Worm (Caenorhabditis elegans) whole organism, L4 larva: Measurements from ENCODE around the gene ruvb-2.

ENCODE experiments used
- D1046.2 ChIP-seq: fragments of 200-800 bp; sonication (Bioruptor generic); IDR thresholded peaks from 2 replicates; pipeline ENCODE4 v1.3.6; 2022; ENCODE audit warnings: missing genetic modification characterization, missing compliant biosample characterization
- F37D6.2 ChIP-seq: sonication (generic microtip); optimal IDR thresholded peaks from 2 replicates; lab custom pipeline; 2016; ENCODE audit warnings: mild to moderate bottlenecking, missing genetic modification characterization, missing compliant biosample characterization
- F44E2.7 ChIP-seq: fragments of 200-800 bp; sonication (Bioruptor generic); IDR thresholded peaks from 2 replicates; pipeline ENCODE4 v2.1.2; 2022; ENCODE audit warnings: missing genetic modification characterization, missing compliant biosample characterization
- F49E8.2 ChIP-seq: sonication (generic microtip); optimal IDR thresholded peaks from 2 replicates; lab custom pipeline; 2016; ENCODE audit warnings: missing compliant biosample characterization, mild to moderate bottlenecking, missing genetic modification characterization, borderline replicate concordance
- Y48G9A.11 ChIP-seq: fragments of 200-800 bp; sonication (Bioruptor generic); IDR thresholded peaks from 2 replicates; pipeline ENCODE4 v1.3.6; 2022; ENCODE audit warnings: missing genetic modification reagents, missing genetic modification characterization, missing compliant biosample characterization
- Y5F2A.4 ChIP-seq: fragments of 200-800 bp; sonication (Bioruptor generic); optimal IDR thresholded peaks from 2 replicates; lab custom pipeline; 2018; ENCODE audit warnings: mild to moderate bottlenecking, missing genetic modification characterization, missing compliant biosample characterization
- Y75B8A.6 ChIP-seq: fragments of 200-800 bp; sonication (Bioruptor generic); IDR thresholded peaks from 2 replicates; pipeline ENCODE4 v1.3.6; 2022; ENCODE audit warnings: missing genetic modification reagents, missing genetic modification characterization, missing compliant biosample characterization
- aha-1 ChIP-seq: fragments of 150-350 bp; peaks from one replicate; lab custom pipeline; 2014; ENCODE audit warnings: missing biosample characterization, missing genetic modification characterization
- ama-1 ChIP-seq: fragments of 150-350 bp; optimal IDR thresholded peaks from 2 replicates; lab custom pipeline; 2014; ENCODE audit warnings: inconsistent platforms, mixed read lengths
- arid-1 ChIP-seq: fragments of 200-800 bp; sonication (Bioruptor generic); conservative IDR thresholded peaks from 2 replicates; pipeline ENCODE4 v1.3.6; 2022; ENCODE audit warnings: missing genetic modification reagents, missing genetic modification characterization, missing compliant biosample characterization
- ceh-28 ChIP-seq: fragments of 150-350 bp; optimal IDR thresholded peaks from 2 replicates; lab custom pipeline; 2014; ENCODE audit warnings: missing biosample characterization, missing genetic modification reagents, missing genetic modification characterization
- ces-1 ChIP-seq: fragments of 150-350 bp; sonication (generic microtip); optimal IDR thresholded peaks from 4 replicates; lab custom pipeline; 2014; ENCODE audit warnings: missing biosample characterization, missing genetic modification reagents, missing genetic modification characterization
- cey-2 ChIP-seq: sonication (generic microtip); optimal IDR thresholded peaks from 3 replicates; lab custom pipeline; 2017; ENCODE audit warnings: missing genetic modification characterization, mild to moderate bottlenecking, missing compliant biosample characterization, antibody characterized with exemption, borderline replicate concordance; ENCODE audit not compliant: insufficient read depth
- daf-16 ChIP-seq, 3 experiments: sonication (generic microtip); optimal IDR thresholded peaks; 2 replicates each; lab custom pipeline; 2016 to 2017; ENCODE audit warnings: missing genetic modification characterization in 3 of 3, missing genetic modification reagents in 3 of 3, mild to moderate bottlenecking in 2 of 3, missing compliant biosample characterization in 2 of 3, missing biosample characterization in 1 of 3, moderate library complexity in 1 of 3
- daf-19 ChIP-seq: fragments of 200-800 bp; sonication (Bioruptor generic); conservative IDR thresholded peaks from 2 replicates; pipeline ENCODE4 v1.3.6; 2022; ENCODE audit warnings: missing genetic modification characterization, missing compliant biosample characterization
- daf-8 ChIP-seq: fragments of 200-800 bp; sonication (Bioruptor generic); IDR thresholded peaks from 2 replicates; pipeline ENCODE4 v1.3.6; 2022; ENCODE audit warnings: missing genetic modification characterization, missing compliant biosample characterization
- dmd-6 ChIP-seq: fragments of 200-800 bp; sonication (Bioruptor generic); IDR thresholded peaks from 2 replicates; pipeline ENCODE4 v1.3.6; 2022; ENCODE audit warnings: missing genetic modification reagents, missing genetic modification characterization, missing compliant biosample characterization
- dmd-8 ChIP-seq: fragments of 200-800 bp; sonication (Bioruptor generic); IDR thresholded peaks from 2 replicates; pipeline ENCODE4 v1.3.6; 2022; ENCODE audit warnings: missing genetic modification characterization, missing compliant biosample characterization
- dmd-9 ChIP-seq: fragments of 200-800 bp; sonication (Bioruptor generic); IDR thresholded peaks from 2 replicates; pipeline ENCODE4 v1.3.6; 2022; ENCODE audit warnings: missing genetic modification reagents, missing genetic modification characterization, missing compliant biosample characterization
- dpl-1 ChIP-seq: fragments of 150-350 bp; optimal IDR thresholded peaks from 2 replicates; lab custom pipeline; 2014; ENCODE audit warnings: missing biosample characterization, missing genetic modification reagents, missing genetic modification characterization
- egl-27 ChIP-seq: sonication (generic microtip); optimal IDR thresholded peaks from 3 replicates; lab custom pipeline; 2017; ENCODE audit warnings: missing biosample characterization, missing genetic modification reagents, missing genetic modification characterization
- egl-43 ChIP-seq: fragments of 200-800 bp; sonication (Bioruptor generic); IDR thresholded peaks from 2 replicates; pipeline ENCODE4 v1.3.6; 2022; ENCODE audit warnings: missing genetic modification reagents, missing genetic modification characterization, missing compliant biosample characterization
- fkh-10 ChIP-seq: fragments of 150-350 bp; optimal IDR thresholded peaks from 2 replicates; lab custom pipeline; 2014; ENCODE audit warnings: missing biosample characterization, missing genetic modification reagents, missing genetic modification characterization
- fos-1 ChIP-seq: fragments of 150-350 bp; optimal IDR thresholded peaks from 2 replicates; lab custom pipeline; 2014; ENCODE audit warnings: missing biosample characterization, missing genetic modification characterization
- jun-1 ChIP-seq: fragments of 150-350 bp; optimal IDR thresholded peaks from 2 replicates; lab custom pipeline; 2014; ENCODE audit warnings: missing biosample characterization, missing genetic modification reagents, missing genetic modification characterization
- lin-1 ChIP-seq: fragments of 200-800 bp; sonication (Bioruptor generic); IDR thresholded peaks from 2 replicates; pipeline ENCODE4 v1.3.6; 2022; ENCODE audit warnings: missing genetic modification reagents, missing genetic modification characterization, missing compliant biosample characterization
- lin-29 ChIP-seq: fragments of 200-800 bp; sonication (Bioruptor generic); IDR thresholded peaks from 2 replicates; pipeline ENCODE4 v1.3.6; 2022; ENCODE audit warnings: missing genetic modification reagents, missing genetic modification characterization, missing compliant biosample characterization
- madf-5 ChIP-seq, 2 experiments: fragments of 200-800 bp; sonication (Bioruptor generic); IDR thresholded peaks; 2 replicates each; pipeline ENCODE4 v1.3.6; 2022; ENCODE audit warnings: missing compliant biosample characterization in 2 of 2, missing genetic modification characterization in 2 of 2
- mxl-2 ChIP-seq: fragments of 200-800 bp; sonication (Bioruptor generic); conservative IDR thresholded peaks from 2 replicates; pipeline ENCODE4 v1.3.6; 2022; ENCODE audit warnings: missing genetic modification reagents, missing genetic modification characterization, missing compliant biosample characterization
- nhr-10 ChIP-seq: fragments of 150-350 bp; optimal IDR thresholded peaks from 2 replicates; lab custom pipeline; 2014; ENCODE audit warnings: missing biosample characterization, missing genetic modification characterization
- nhr-102 ChIP-seq: sonication (generic microtip); optimal IDR thresholded peaks from 2 replicates; lab custom pipeline; 2016; ENCODE audit warnings: mild to moderate bottlenecking, missing genetic modification characterization, moderate library complexity, missing compliant biosample characterization
- nhr-11 ChIP-seq: fragments of 150-350 bp; optimal IDR thresholded peaks from 2 replicates; lab custom pipeline; 2014; ENCODE audit warnings: missing biosample characterization, missing genetic modification characterization
- nhr-111 ChIP-seq: fragments of 200-800 bp; sonication (Bioruptor generic); optimal IDR thresholded peaks from 2 replicates; lab custom pipeline; 2018; ENCODE audit warnings: mild to moderate bottlenecking, missing genetic modification characterization, missing compliant biosample characterization
- nhr-237 ChIP-seq: sonication (generic microtip); optimal IDR thresholded peaks from 2 replicates; lab custom pipeline; 2017; ENCODE audit warnings: missing biosample characterization, missing genetic modification characterization
- nhr-28 ChIP-seq: fragments of 150-350 bp; optimal IDR thresholded peaks from 2 replicates; lab custom pipeline; 2014; ENCODE audit warnings: missing biosample characterization, missing genetic modification characterization
- nhr-42 ChIP-seq: fragments of 200-800 bp; sonication (Bioruptor generic); IDR thresholded peaks from 2 replicates; pipeline ENCODE4 v1.3.6; 2022; ENCODE audit warnings: missing genetic modification characterization, missing compliant biosample characterization
- nhr-6 ChIP-seq: fragments of 150-350 bp; optimal IDR thresholded peaks from 2 replicates; lab custom pipeline; 2014; ENCODE audit warnings: missing biosample characterization, missing genetic modification characterization
- nhr-76 ChIP-seq: fragments of 150-350 bp; optimal IDR thresholded peaks from 2 replicates; lab custom pipeline; 2014; ENCODE audit warnings: missing biosample characterization, missing genetic modification characterization
- pha-4 ChIP-seq, 2 experiments: fragments of 150-350 bp in 1 of 2; fragments of 200-800 bp in 1 of 2; sonication (Bioruptor generic) in 1 of 2; IDR thresholded peaks in 1 of 2; optimal IDR thresholded peaks in 1 of 2; 2 replicates each; pipeline versions ENCODE4 v1.3.6 to Lab custom; 2014 to 2022; ENCODE audit warnings: missing genetic modification characterization in 2 of 2, missing genetic modification reagents in 2 of 2, missing biosample characterization in 1 of 2, missing compliant biosample characterization in 1 of 2
- rbr-2 ChIP-seq: sonication (generic microtip); optimal IDR thresholded peaks from 2 replicates; lab custom pipeline; 2016; ENCODE audit warnings: missing genotype, missing genetic modification characterization, missing compliant biosample characterization
- sdz-12 ChIP-seq: fragments of 200-800 bp; sonication (Bioruptor generic); optimal IDR thresholded peaks from 2 replicates; lab custom pipeline; 2018; ENCODE audit warnings: mild to moderate bottlenecking, missing genetic modification characterization, missing compliant biosample characterization
- set-16 ChIP-seq: fragments of 200-800 bp; sonication (Bioruptor generic); IDR thresholded peaks from 2 replicates; pipeline ENCODE4 v1.3.6; 2022; ENCODE audit warnings: missing genetic modification reagents, missing genetic modification characterization, missing compliant biosample characterization
- skn-1 ChIP-seq: fragments of 150-350 bp; optimal IDR thresholded peaks from 2 replicates; lab custom pipeline; 2014; ENCODE audit warnings: missing biosample characterization, missing genetic modification characterization
- spr-3 ChIP-seq: fragments of 200-800 bp; sonication (Bioruptor generic); optimal IDR thresholded peaks from 2 replicates; lab custom pipeline; 2018; ENCODE audit warnings: mild to moderate bottlenecking, missing genetic modification characterization, missing compliant biosample characterization
- unc-39 ChIP-seq: sonication (generic microtip); optimal IDR thresholded peaks from 2 replicates; lab custom pipeline; 2017; ENCODE audit warnings: missing biosample characterization, missing genetic modification characterization
- unc-62 ChIP-seq, 3 experiments: fragments of 150-350 bp in 1 of 3; sonication (generic microtip); optimal IDR thresholded peaks in 2 of 3; peaks in 1 of 3; 1 replicate in 1 of 3; 2 replicates in 2 of 3; lab custom pipeline; 2014 to 2017; ENCODE audit warnings: missing biosample characterization in 3 of 3, missing genetic modification characterization in 3 of 3, missing genetic modification reagents in 3 of 3, missing genotype in 1 of 3
- vab-7 ChIP-seq: fragments of 200-800 bp; sonication (Bioruptor generic); IDR thresholded peaks from 2 replicates; pipeline ENCODE4 v1.3.6; 2022; ENCODE audit warnings: missing genetic modification reagents, missing genetic modification characterization, missing compliant biosample characterization
- zag-1 ChIP-seq: fragments of 150-350 bp; optimal IDR thresholded peaks from 2 replicates; lab custom pipeline; 2014; ENCODE audit warnings: missing biosample characterization, missing genetic modification characterization
- zfp-3 ChIP-seq: fragments of 200-800 bp; sonication (Bioruptor generic); conservative IDR thresholded peaks from 2 replicates; pipeline ENCODE4 v1.3.6; 2022; ENCODE audit warnings: missing genetic modification reagents, missing genetic modification characterization, missing compliant biosample characterization
- zip-2 ChIP-seq: fragments of 150-350 bp; optimal IDR thresholded peaks from 2 replicates; lab custom pipeline; 2014; ENCODE audit warnings: missing biosample characterization, missing genetic modification characterization
- ztf-7 ChIP-seq: fragments of 150-350 bp; optimal IDR thresholded peaks from 2 replicates; lab custom pipeline; 2014; ENCODE audit warnings: missing biosample characterization, missing genetic modification characterization

Gene ruvb-2

ce11 chrIV:6919318-6919717 lies at the start of gene ruvb-2:
Gene ruvb-2, minus strand, starts transcription at chrIV:6919406.
- TF ChIP-seq dmd-6 (GFP tag; lab: Robert Waterston, UW) (peak; percentile 70), Y75B8A.6 (GFP tag; lab: Robert Waterston, UW) (no peak), zip-2 (tag; lab: Kevin White, UChicago) (no peak), ztf-7 (tag; lab: Kevin White, UChicago) (peak; percentile 55), dmd-8 (GFP tag; lab: Robert Waterston, UW) (no peak), ama-1 (lab: Kevin White, UChicago) (no peak), pha-4 (GFP tag; IDR thresholded peaks at IDR 0.05; lab: Robert Waterston, UW) (no peak), pha-4 (tag; optimal IDR thresholded peaks at IDR 0.05; lab: Kevin White, UChicago) (peak; percentile 60), zag-1 (tag; lab: Kevin White, UChicago) (no peak), nhr-6 (peak; percentile 81), Y5F2A.4 (GFP tag; lab: Kevin White, UChicago) (no peak), rbr-2 (tag; lab: Kevin White, UChicago) (peak; percentile 85), daf-19 (GFP tag; lab: Robert Waterston, UW) (no peak), nhr-28 (peak; percentile 40), lin-29 (no peak), daf-16 (GFP tag; optimal IDR thresholded peaks at IDR 0.05; lab: Kevin White, UChicago) (peak in 1 of 2 experiments; percentile 14), daf-16 (tag; optimal IDR thresholded peaks at IDR 0.05; lab: Kevin White, UChicago) (peak; percentile 48), skn-1 (tag; lab: Kevin White, UChicago) (no peak), nhr-102 (peak; percentile 72), jun-1 (tag; lab: Kevin White, UChicago) (peak; percentile 11), sdz-12 (no peak), dmd-9 (GFP tag; lab: Robert Waterston, UW) (0 out of 2 replicates have a peak, but pooled peaks have one; percentile 11), cey-2 (tag; lab: Kevin White, UChicago) (no peak), Y48G9A.11 (GFP tag; lab: Robert Waterston, UW) (no peak), nhr-76 (tag; lab: Kevin White, UChicago) (no peak), nhr-11 (tag; lab: Kevin White, UChicago) (peak; percentile 70), madf-5 (GFP tag; IDR thresholded peaks at IDR 0.05; lab: Robert Waterston, UW) (no peak), nhr-42 (GFP tag; lab: Robert Waterston, UW) (peak; percentile 33; the same call in 1 of the 2 replicates), nhr-10 (tag; lab: Kevin White, UChicago) (no peak), spr-3 (GFP tag; lab: Kevin White, UChicago) (peak; percentile 59), F44E2.7 (GFP tag; lab: Robert Waterston, UW) (no peak), daf-8 (GFP tag; lab: Robert Waterston, UW) (no peak), F37D6.2 (tag; lab: Kevin White, UChicago) (peak; percentile 66), unc-62 (GFP tag; optimal IDR thresholded peaks at IDR 0.05 in 1 of 2; lab: Kevin White, UChicago) (peak in 1 of 2 experiments; percentile 91), unc-62 (tag; optimal IDR thresholded peaks at IDR 0.05; lab: Kevin White, UChicago) (no peak), mxl-2 (GFP tag; lab: Robert Waterston, UW) (no peak), egl-43 (GFP tag; lab: Robert Waterston, UW) (no peak), ces-1 (GFP tag; lab: Kevin White, UChicago) (no peak), aha-1 (tag; lab: Kevin White, UChicago) (peak; percentile 97), lin-1 (GFP tag; lab: Robert Waterston, UW) (no peak), unc-39 (tag; lab: Kevin White, UChicago) (no peak), egl-27 (no peak), dpl-1 (GFP tag; lab: Kevin White, UChicago) (peak; percentile 92), F49E8.2 (peak; percentile 26), arid-1 (GFP tag; lab: Robert Waterston, UW) (peak; percentile 52; the same call in 1 of the 2 replicates), vab-7 (GFP tag; lab: Robert Waterston, UW) (no peak), zfp-3 (GFP tag; lab: Robert Waterston, UW) (no peak), D1046.2 (GFP tag; lab: Robert Waterston, UW) (no peak), set-16 (GFP tag; lab: Robert Waterston, UW) (no peak), ceh-28 (tag; lab: Kevin White, UChicago) (no peak), nhr-237 (tag; lab: Kevin White, UChicago) (no peak), nhr-111 (GFP tag; lab: Kevin White, UChicago) (no peak), fos-1 (tag; lab: Kevin White, UChicago) (no peak), fkh-10 (GFP tag; lab: Kevin White, UChicago) (peak; percentile 46)
